Worm (Caenorhabditis elegans): ENCODE data around the gene C18G1.7.

Gene C18G1.7

DNA sequence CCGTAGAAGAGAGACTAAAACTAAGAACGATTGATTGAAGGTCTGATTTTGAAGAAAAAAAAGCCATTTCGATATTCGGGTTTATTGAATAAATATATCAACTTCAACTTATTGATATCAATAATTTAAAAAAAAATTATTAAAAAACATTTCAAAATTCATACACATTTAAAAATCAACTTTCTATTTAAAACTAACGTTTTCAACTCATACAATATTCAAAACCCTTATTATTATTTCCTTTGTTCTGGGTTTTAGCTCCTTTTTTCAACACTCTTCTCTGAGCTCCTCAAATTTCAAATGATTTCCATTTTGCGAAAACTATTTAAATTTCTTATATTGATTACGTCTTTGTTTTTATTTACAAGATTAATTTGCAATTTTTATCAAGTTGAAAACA is at the start of gene C18G1.7:
C18G1.7 (plus strand) TSS at position 301 of the 400 bp plus-strand sequence.
- no peak for TF ChIP-seq efl-3 (GFP tag; optimal IDR thresholded peaks at IDR 0.05)
- TF ChIP-seq ztf-11 (tag; optimal IDR thresholded peaks at IDR 0.05) = no peak

DNA sequence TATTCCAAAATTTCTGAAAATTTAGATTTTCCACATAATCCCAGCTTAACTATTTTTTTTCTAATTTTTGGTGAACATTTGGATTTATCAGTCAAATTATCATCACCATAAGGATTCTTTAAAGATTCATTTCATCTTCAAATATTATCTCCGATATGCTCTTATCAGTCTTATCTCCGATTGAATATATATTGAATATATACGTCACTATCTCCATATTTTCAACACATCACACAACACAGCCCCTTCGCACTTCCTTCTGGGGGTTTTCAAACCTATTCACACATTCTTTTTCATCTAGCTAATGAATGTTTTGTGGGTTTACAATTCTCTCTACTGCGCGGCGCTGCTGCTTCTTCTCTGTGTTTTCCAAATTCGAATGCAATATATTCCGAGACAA is 46.7 kb upstream of the C18G1.7 start:
- TF ChIP-seq fos-1 (tag; optimal IDR thresholded peaks at IDR 0.05) (no peak), nhr-19 (GFP tag; conservative IDR thresholded peaks at IDR 0.05) (no peak), blmp-1 (tag; optimal IDR thresholded peaks at IDR 0.05) (peak; percentile 36), elt-3 (tag; optimal IDR thresholded peaks at IDR 0.05) (peak in 1 of 6 experiments; percentile 27), tbx-2 (tag; optimal IDR thresholded peaks at IDR 0.05) (no peak), hlh-17 (GFP tag; optimal IDR thresholded peaks at IDR 0.05; ENCODE audit: borderline replicate concordance) (no peak)

DNA sequence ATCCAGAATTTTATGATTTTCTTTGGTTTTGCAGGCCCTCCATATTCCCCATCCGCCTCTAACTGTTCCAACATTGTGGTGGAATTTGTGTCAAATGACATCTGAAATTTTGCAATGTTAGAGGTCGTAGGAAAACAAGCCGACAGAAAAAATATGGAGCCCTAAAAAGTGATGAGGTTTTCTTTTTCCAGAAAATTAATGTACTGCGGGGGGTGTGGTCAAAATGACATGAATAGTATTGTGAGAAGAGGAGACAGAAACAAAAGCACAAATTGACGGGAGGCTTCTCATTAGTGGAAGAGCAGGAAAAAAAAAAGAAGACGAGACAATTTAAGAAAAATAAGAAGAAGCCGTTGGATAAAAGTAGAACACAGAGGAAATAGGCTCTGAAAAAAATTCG is 45.2 kb upstream of the C18G1.7 start, which contains the start of gene ZC266.1:
ZC266.1 (minus strand) TSS at position 101 of the 400 bp plus-strand sequence.
- TF ChIP-seq C34B4.2 (tag; optimal IDR thresholded peaks at IDR 0.05) (no peak), efl-1 (optimal IDR thresholded peaks at IDR 0.05) (no peak), efl-1 (GFP tag; optimal IDR thresholded peaks at IDR 0.05 in 1 of 2) (peak in 1 of 2 experiments; percentile 11)

DNA sequence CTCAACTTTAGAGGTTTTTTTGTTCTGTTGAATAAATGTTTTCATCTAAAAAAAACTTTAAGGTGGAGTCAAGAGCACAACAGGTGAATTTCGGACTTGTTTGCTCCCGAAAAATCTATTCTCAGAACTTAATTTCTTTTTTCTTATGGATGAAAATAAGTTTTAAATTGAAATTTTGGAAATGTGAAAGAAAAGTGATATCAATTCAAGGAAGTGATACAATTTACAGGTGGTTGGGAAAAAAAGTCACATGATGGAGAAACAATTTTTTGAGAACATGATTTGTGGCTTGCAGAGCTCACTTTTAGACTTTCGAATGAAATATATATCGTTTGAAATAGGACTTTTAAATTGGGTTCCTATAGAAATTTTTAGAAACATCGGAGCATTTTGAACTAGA is 37.7 kb upstream of the C18G1.7 start:
- TF ChIP-seq hpl-2 (GFP tag; optimal IDR thresholded peaks at IDR 0.05) = no peak
- TF ChIP-seq hlh-4 (tag; optimal IDR thresholded peaks at IDR 0.05) = peak; percentile 96
- TF ChIP-seq nhr-47 (tag; optimal IDR thresholded peaks at IDR 0.05) = peak; percentile 2
- no peak for TF ChIP-seq sox-4 (tag; optimal IDR thresholded peaks at IDR 0.05)
- no peak for TF ChIP-seq nhr-237 (tag; optimal IDR thresholded peaks at IDR 0.05)
- no peak for TF ChIP-seq unc-30 (tag; optimal IDR thresholded peaks at IDR 0.05)
- no peak for TF ChIP-seq nhr-84 (tag; optimal IDR thresholded peaks at IDR 0.05)
- no peak for TF ChIP-seq nhr-28 (tag; optimal IDR thresholded peaks at IDR 0.05)

DNA sequence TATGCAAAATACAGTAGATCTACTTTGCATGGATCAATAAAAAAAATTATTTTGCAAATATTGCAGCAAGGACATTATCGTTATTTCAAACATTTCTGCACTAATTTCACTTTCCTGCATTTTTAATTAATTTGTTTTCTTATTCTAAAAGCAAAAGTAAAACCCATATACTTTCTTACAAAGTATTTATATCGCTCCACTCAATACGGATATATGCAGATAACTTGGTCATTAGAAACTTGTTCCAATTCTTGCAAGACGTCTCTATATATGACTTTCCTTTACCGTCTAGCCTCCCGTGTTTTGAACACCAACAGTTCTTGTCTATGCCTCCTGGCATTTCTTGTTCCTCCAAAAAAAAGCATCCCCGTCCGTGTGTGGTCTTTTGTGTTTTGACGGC is 34.9 kb upstream of the C18G1.7 start, which contains the start of gene oac-24:
oac-24 (plus strand) TSS at position 301 of the 400 bp plus-strand sequence.
- TF ChIP-seq efl-1 (optimal IDR thresholded peaks at IDR 0.05) = no peak
- peak in 1 of 2 experiments; percentile 62 for TF ChIP-seq efl-1 (GFP tag; optimal IDR thresholded peaks at IDR 0.05 in 1 of 2)
- no peak for TF ChIP-seq isw-1 (GFP tag; IDR thresholded peaks at IDR 0.05)

DNA sequence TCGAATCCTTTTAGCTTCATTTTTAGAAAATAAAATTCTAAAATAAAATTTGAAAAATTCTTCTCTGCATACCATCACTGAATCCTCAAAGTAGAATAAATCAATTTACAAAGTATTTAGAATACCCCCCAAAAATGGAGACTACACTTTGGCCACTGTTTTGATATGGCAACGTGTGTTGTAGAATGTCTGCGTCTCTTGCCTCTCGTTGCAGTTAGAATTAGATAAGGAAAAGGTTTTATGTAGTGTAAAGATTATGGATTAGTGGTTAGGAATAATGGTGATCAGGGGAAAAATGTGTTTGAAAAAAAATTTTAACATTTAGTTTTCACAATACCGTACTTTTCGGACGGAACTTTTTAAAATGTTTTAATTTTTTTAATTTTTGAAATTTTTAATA is 25.4 kb upstream of the C18G1.7 start, which contains the start of gene prx-6:
prx-6 (minus strand) TSS at position 129 of the 400 bp plus-strand sequence.
- no peak for TF ChIP-seq zag-1 (tag; optimal IDR thresholded peaks at IDR 0.05)
- TF ChIP-seq nhr-20 (tag; optimal IDR thresholded peaks at IDR 0.05) = peak; percentile 42
- no peak for TF ChIP-seq C04F5.9 (tag; optimal IDR thresholded peaks at IDR 0.05)
- TF ChIP-seq nhr-76 (tag; optimal IDR thresholded peaks at IDR 0.05) = no peak
- TF ChIP-seq fos-1 (tag; optimal IDR thresholded peaks at IDR 0.05) = no peak
- no peak for TF ChIP-seq elt-3 (tag; optimal IDR thresholded peaks at IDR 0.05)
- no peak for TF ChIP-seq lsy-2 (tag; optimal IDR thresholded peaks at IDR 0.05)
- no peak for TF ChIP-seq ceh-8 (GFP tag; optimal IDR thresholded peaks at IDR 0.05)
- no peak for TF ChIP-seq efl-3 (GFP tag; optimal IDR thresholded peaks at IDR 0.05)
- TF ChIP-seq nhr-19 (GFP tag; conservative IDR thresholded peaks at IDR 0.05) = no peak
- TF ChIP-seq nhr-90 (tag; optimal IDR thresholded peaks at IDR 0.05; ENCODE audit: poor library complexity) = peak; percentile 8
- TF ChIP-seq dpl-1 (GFP tag; optimal IDR thresholded peaks at IDR 0.05) = no peak
- no peak for TF ChIP-seq irx-1 (tag; optimal IDR thresholded peaks at IDR 0.05)
- TF ChIP-seq ets-5 (GFP tag; IDR thresholded peaks at IDR 0.05) = no peak
- no peak for TF ChIP-seq unc-86 (tag; optimal IDR thresholded peaks at IDR 0.05)
- TF ChIP-seq fkh-4 (tag; optimal IDR thresholded peaks at IDR 0.05; ENCODE audit: borderline replicate concordance) = no peak
- TF ChIP-seq unc-130 (tag; optimal IDR thresholded peaks at IDR 0.05) = no peak
- TF ChIP-seq hlh-17 (GFP tag; optimal IDR thresholded peaks at IDR 0.05; ENCODE audit: borderline replicate concordance) = no peak
- TF ChIP-seq rnt-1 (tag; optimal IDR thresholded peaks at IDR 0.05) = no peak
- peak; percentile 31 for TF ChIP-seq nhr-85 (tag)
- no peak for TF ChIP-seq efl-1 (optimal IDR thresholded peaks at IDR 0.05)
- TF ChIP-seq efl-1 (GFP tag; optimal IDR thresholded peaks at IDR 0.05 in 1 of 2) = peak in 1 of 2 experiments; percentile 66
- peak; percentile 51 for TF ChIP-seq elt-2 (tag; optimal IDR thresholded peaks at IDR 0.05)
- TF ChIP-seq ztf-11 (tag; optimal IDR thresholded peaks at IDR 0.05) = no peak
- TF ChIP-seq fkh-8 (tag; optimal IDR thresholded peaks at IDR 0.05) = no peak
- no peak for TF ChIP-seq blmp-1 (tag; optimal IDR thresholded peaks at IDR 0.05)
- peak in 1 of 2 experiments; percentile 7 for TF ChIP-seq lin-35 (GFP tag; optimal IDR thresholded peaks at IDR 0.05)
- no peak for TF ChIP-seq snpc-4 (tag; optimal IDR thresholded peaks at IDR 0.05)

Measured in whole organism, L1 larva.